Worm (Caenorhabditis elegans): Measurements from ENCODE around the gene zip-7.

- TF ChIP-seq aly-2 (tag; optimal IDR thresholded peaks at IDR 0.05): no peak
- TF ChIP-seq pqm-1 (tag; optimal IDR thresholded peaks at IDR 0.05): no peak
- no peak for TF ChIP-seq fos-1 (tag; optimal IDR thresholded peaks at IDR 0.05)
- no peak for TF ChIP-seq nhr-11 (tag; optimal IDR thresholded peaks at IDR 0.05)
- no peak for TF ChIP-seq ceh-28 (tag; optimal IDR thresholded peaks at IDR 0.05)
- no peak for TF ChIP-seq eor-1 (tag; optimal IDR thresholded peaks at IDR 0.05)
- TF ChIP-seq nhr-67 (tag; optimal IDR thresholded peaks at IDR 0.05): no peak
Measured at ce11 chrIV:16503049-16503448, 2.4 kb downstream of the zip-7 start.

All from whole organism, L3 larva.